Fruit fly (Drosophila melanogaster) whole organism, embryonic: Measurements from ENCODE around the gene CG43993.
A peak's percentile ranks its signal among the peaks of the same experiment; 100 is the strongest.

Experiments used
- Aef1 ChIP-seq: fragments of 200-800 bp; sonication (Bioruptor generic); IDR thresholded peaks from 3 replicates; pipeline ENCODE4 v1.3.6; 2022; ENCODE audit warnings: missing biosample characterization, missing genetic modification characterization
- CG10147 ChIP-seq: fragments of 200-800 bp; sonication (Bioruptor generic); optimal IDR thresholded peaks from 2 replicates; lab custom pipeline; 2019; ENCODE audit warnings: missing biosample characterization, mild to moderate bottlenecking, missing genetic modification characterization, moderate library complexity
- CG10543 ChIP-seq: fragments of 200-800 bp; sonication (Bioruptor generic); optimal IDR thresholded peaks from 3 replicates; lab custom pipeline; 2017; ENCODE audit warnings: missing biosample characterization, mild to moderate bottlenecking, missing genetic modification characterization, moderate library complexity
- CG11398 ChIP-seq: fragments of 200-800 bp; sonication (Bioruptor generic); optimal IDR thresholded peaks from 2 replicates; lab custom pipeline; 2016; ENCODE audit warnings: missing biosample characterization, missing genetic modification characterization
- CG11560 ChIP-seq: fragments of 200-800 bp; sonication (Bioruptor generic); IDR thresholded peaks from 3 replicates; pipeline ENCODE4 v1.3.6; 2022; ENCODE audit warnings: missing biosample characterization, missing genetic modification characterization
- CG11723 ChIP-seq: fragments of 200-800 bp; sonication (Bioruptor generic); optimal IDR thresholded peaks from 2 replicates; lab custom pipeline; 2017; ENCODE audit warnings: missing biosample characterization, mild to moderate bottlenecking, missing genetic modification characterization
- CG12942 ChIP-seq: fragments of 200-800 bp; sonication (Bioruptor generic); optimal IDR thresholded peaks from 3 replicates; lab custom pipeline; 2016; ENCODE audit warnings: missing biosample characterization, missing genetic modification characterization
- CG14014 ChIP-seq: fragments of 200-800 bp; sonication (Bioruptor generic); IDR thresholded peaks from 2 replicates; pipeline ENCODE4 v1.3.6; 2022; ENCODE audit warnings: missing biosample characterization, missing genetic modification characterization
- CG14050 ChIP-seq: fragments of 200-800 bp; sonication (Bioruptor generic); IDR thresholded peaks from 3 replicates; pipeline ENCODE4 v1.3.6; 2022; ENCODE audit warnings: missing biosample characterization, missing genetic modification characterization
- CG14710 ChIP-seq: fragments of 200-800 bp; sonication (Bioruptor generic); optimal IDR thresholded peaks from 3 replicates; lab custom pipeline; 2019; ENCODE audit warnings: missing biosample characterization, mild to moderate bottlenecking, missing genetic modification characterization, moderate library complexity
- CG15601 ChIP-seq: fragments of 200-800 bp; sonication (Bioruptor generic); optimal IDR thresholded peaks from 3 replicates; lab custom pipeline; 2019; ENCODE audit warnings: missing biosample characterization, mild to moderate bottlenecking, missing genetic modification characterization, moderate library complexity
- CG16863 ChIP-seq: fragments of 200-800 bp; sonication (Bioruptor generic); optimal IDR thresholded peaks from 3 replicates; lab custom pipeline; 2016; ENCODE audit warnings: missing biosample characterization, missing genetic modification characterization
- CG17385 ChIP-seq: fragments of 200-800 bp; sonication (Bioruptor generic); optimal IDR thresholded peaks from 3 replicates; lab custom pipeline; 2018; ENCODE audit warnings: missing biosample characterization, mild to moderate bottlenecking, missing genetic modification characterization
- CG17568 ChIP-seq: fragments of 200-800 bp; sonication (Bioruptor generic); optimal IDR thresholded peaks from 2 replicates; lab custom pipeline; 2018; ENCODE audit warnings: missing biosample characterization, mild to moderate bottlenecking, missing genetic modification characterization, moderate library complexity
- CG17829 ChIP-seq: fragments of 200-800 bp; optimal IDR thresholded peaks from 2 replicates; lab custom pipeline; 2019; ENCODE audit warnings: missing biosample characterization, mild to moderate bottlenecking, missing genetic modification characterization, moderate library complexity
- CG3726 ChIP-seq: fragments of 200-800 bp; sonication (Bioruptor generic); IDR thresholded peaks from 3 replicates; pipeline ENCODE4, ENCODE4 v1.3.6; 2022; ENCODE audit warnings: missing biosample characterization, missing genetic modification characterization
- CG4707 ChIP-seq: fragments of 200-800 bp; sonication (Bioruptor generic); optimal IDR thresholded peaks from 2 replicates; lab custom pipeline; 2018; ENCODE audit warnings: missing biosample characterization, mild to moderate bottlenecking, missing genetic modification characterization, moderate library complexity
- CG4820 ChIP-seq: fragments of 200-800 bp; sonication (Bioruptor generic); optimal IDR thresholded peaks from 3 replicates; lab custom pipeline; 2016; ENCODE audit warnings: missing biosample characterization, missing genetic modification characterization
- CG5180 ChIP-seq: fragments of 200-800 bp; sonication (Bioruptor generic); optimal IDR thresholded peaks from 3 replicates; lab custom pipeline; 2017; ENCODE audit warnings: missing biosample characterization, missing genetic modification characterization, mild to moderate bottlenecking, moderate library complexity, missing genetic modification reagents
- CG6683 ChIP-seq: fragments of 200-800 bp; sonication (Bioruptor generic); optimal IDR thresholded peaks from 2 replicates; lab custom pipeline; 2017; ENCODE audit warnings: missing biosample characterization, mild to moderate bottlenecking, missing genetic modification characterization, missing genetic modification reagents
- CG7839 ChIP-seq: fragments of 200-800 bp; sonication (Bioruptor generic); optimal IDR thresholded peaks from 3 replicates; lab custom pipeline; 2018; ENCODE audit warnings: missing biosample characterization, mild to moderate bottlenecking, missing genetic modification characterization, moderate library complexity
- Chrac-16 ChIP-seq: fragments of 200-800 bp; sonication (Bioruptor generic); optimal IDR thresholded peaks from 3 replicates; lab custom pipeline; 2016; ENCODE audit warnings: missing biosample characterization, missing genetic modification characterization
- Gug ChIP-seq: fragments of 200-800 bp; sonication (Bioruptor generic); IDR thresholded peaks from 4 replicates; pipeline ENCODE4 v1.3.6; 2022; ENCODE audit warnings: missing biosample characterization, missing genetic modification characterization
- H2.0 ChIP-seq: fragments of 200-800 bp; sonication (Bioruptor generic); IDR thresholded peaks from 2 replicates; pipeline ENCODE4 v1.3.6; 2022; ENCODE audit warnings: missing biosample characterization, missing genetic modification characterization
- Hmr ChIP-seq: fragments of 200-800 bp; sonication (Bioruptor generic); optimal IDR thresholded peaks from 3 replicates; lab custom pipeline; 2017; ENCODE audit warnings: mild to moderate bottlenecking, missing biosample characterization, missing genetic modification reagents, missing genetic modification characterization
- Hr78 ChIP-seq, 2 experiments: fragments of 200-800 bp in 1 of 2; fragments of >200 bp in 1 of 2; sonication (Bioruptor generic) in 1 of 2; optimal IDR thresholded peaks; 2 replicates each; lab custom pipeline; 2017 to 2019; ENCODE audit warnings: missing biosample characterization in 2 of 2, missing genetic modification characterization in 2 of 2, mild to moderate bottlenecking in 1 of 2, moderate library complexity in 1 of 2
- Kr ChIP-seq: fragments of 200-800 bp; sonication (Bioruptor generic); optimal IDR thresholded peaks from 2 replicates; lab custom pipeline; 2017; ENCODE audit warnings: missing biosample characterization, mild to moderate bottlenecking, missing genetic modification characterization
- Mad ChIP-seq: fragments of 200-800 bp; sonication (Bioruptor generic); optimal IDR thresholded peaks from 2 replicates; lab custom pipeline; 2016; ENCODE audit warnings: missing biosample characterization, missing genetic modification characterization
- NC2α ChIP-seq: fragments of 200-800 bp; sonication (Bioruptor generic); optimal IDR thresholded peaks from 2 replicates; lab custom pipeline; 2016; ENCODE audit warnings: missing biosample characterization, missing genetic modification characterization
- NC2β ChIP-seq: fragments of 200-800 bp; sonication (Bioruptor generic); optimal IDR thresholded peaks from 2 replicates; lab custom pipeline; 2016; ENCODE audit warnings: missing biosample characterization, missing genetic modification characterization
- Sox100B ChIP-seq: fragments of 200-800 bp; sonication (Bioruptor generic); optimal IDR thresholded peaks from 3 replicates; lab custom pipeline; 2018; ENCODE audit warnings: missing biosample characterization, mild to moderate bottlenecking, missing genetic modification characterization
- Sox102F ChIP-seq: fragments of 200-800 bp; sonication (Bioruptor generic); optimal IDR thresholded peaks from 2 replicates; lab custom pipeline; 2018; ENCODE audit warnings: missing biosample characterization, mild to moderate bottlenecking, missing genetic modification characterization, moderate library complexity
- TFAM ChIP-seq: fragments of 200-800 bp; sonication (Bioruptor generic); optimal IDR thresholded peaks from 2 replicates; lab custom pipeline; 2017; ENCODE audit warnings: missing biosample characterization, missing genetic modification characterization, inconsistent platforms
- Tbp ChIP-seq: fragments of >200 bp; optimal IDR thresholded peaks from 2 replicates; lab custom pipeline; 2018; ENCODE audit warnings: missing biosample characterization, missing genetic modification characterization
- ara ChIP-seq: fragments of 200-800 bp; sonication (Bioruptor generic); IDR thresholded peaks from 2 replicates; pipeline ENCODE4 v1.3.6; 2022; ENCODE audit warnings: missing biosample characterization, missing genetic modification characterization
- caup ChIP-seq: fragments of 200-800 bp; sonication (Bioruptor generic); optimal IDR thresholded peaks from 3 replicates; lab custom pipeline; 2017; ENCODE audit warnings: missing biosample characterization, mild to moderate bottlenecking, missing genetic modification characterization, moderate library complexity; ENCODE audit not compliant: severe bottlenecking
- chinmo ChIP-seq: fragments of 200-800 bp; sonication (Bioruptor generic); IDR thresholded peaks from 4 replicates; pipeline ENCODE4 v1.3.6; 2022; ENCODE audit warnings: missing biosample characterization, missing genetic modification characterization; ENCODE audit not compliant: partially characterized antibody
- danr ChIP-seq: fragments of 200-800 bp; sonication (Bioruptor generic); IDR thresholded peaks from 2 replicates; pipeline ENCODE4 v1.3.6; 2022; ENCODE audit warnings: missing biosample characterization, missing genetic modification characterization
- dmrt11E ChIP-seq: fragments of 200-800 bp; sonication (Bioruptor generic); optimal IDR thresholded peaks from 3 replicates; lab custom pipeline; 2018; ENCODE audit warnings: missing biosample characterization, mild to moderate bottlenecking, missing genetic modification characterization, moderate library complexity
- en ChIP-seq: fragments of 200-800 bp; sonication (Bioruptor generic); optimal IDR thresholded peaks from 2 replicates; lab custom pipeline; 2016; ENCODE audit warnings: missing biosample characterization, missing genetic modification characterization
- fd96Cb ChIP-seq: fragments of 200-800 bp; sonication (Bioruptor generic); optimal IDR thresholded peaks from 2 replicates; lab custom pipeline; 2018; ENCODE audit warnings: missing biosample characterization, mild to moderate bottlenecking, missing genetic modification characterization, moderate library complexity
- gem ChIP-seq: fragments of 200-800 bp; sonication (Bioruptor generic); optimal IDR thresholded peaks from 2 replicates; lab custom pipeline; 2019; ENCODE audit warnings: missing biosample characterization, mild to moderate bottlenecking, missing genetic modification characterization, moderate library complexity
- grn ChIP-seq: fragments of 200-800 bp; sonication (Bioruptor generic); optimal IDR thresholded peaks from 3 replicates; lab custom pipeline; 2017; ENCODE audit warnings: missing biosample characterization, missing genetic modification characterization
- insv ChIP-seq, 2 experiments: fragments of 200-800 bp; sonication (Bioruptor generic); optimal IDR thresholded peaks; 3 replicates each; lab custom pipeline; 2016 to 2018; ENCODE audit warnings: missing biosample characterization in 2 of 2, missing genetic modification characterization in 2 of 2
- nau ChIP-seq: fragments of 200-800 bp; sonication (Bioruptor generic); optimal IDR thresholded peaks from 3 replicates; lab custom pipeline; 2017; ENCODE audit warnings: missing biosample characterization, mild to moderate bottlenecking, missing genetic modification characterization, missing genetic modification reagents
- odd ChIP-seq: fragments of 200-800 bp; sonication (Bioruptor generic); optimal IDR thresholded peaks from 2 replicates; lab custom pipeline; 2017; ENCODE audit warnings: missing biosample characterization, mild to moderate bottlenecking, missing genetic modification characterization
- pum ChIP-seq: fragments of 200-800 bp; sonication (Bioruptor generic); optimal IDR thresholded peaks from 2 replicates; lab custom pipeline; 2016; ENCODE audit warnings: missing biosample characterization, missing genetic modification characterization
- row ChIP-seq: fragments of 200-800 bp; sonication (Bioruptor generic); IDR thresholded peaks from 3 replicates; pipeline ENCODE4 v1.3.6; 2022; ENCODE audit warnings: missing biosample characterization, missing genetic modification characterization
- sima ChIP-seq: fragments of 200-800 bp; sonication (Bioruptor generic); optimal IDR thresholded peaks from 2 replicates; lab custom pipeline; 2016; ENCODE audit warnings: missing biosample characterization, missing genetic modification characterization
- zfh1 ChIP-seq: fragments of 200-800 bp; sonication (Bioruptor generic); IDR thresholded peaks from 3 replicates; pipeline ENCODE4 v1.3.6; 2022; ENCODE audit warnings: missing biosample characterization, missing genetic modification characterization

Gene CG43993

dm6 chr3L:12077348-12077747, 45.0 kb downstream of the CG43993 start (continued):
- TF ChIP-seq pum (peak; percentile 49), CG17829 (tag; lab: Kevin White, UChicago) (peak; percentile 83), zfh1 (peak; percentile 81), Sox102F (GFP tag; lab: Kevin White, UChicago) (peak; percentile 72), Gug (GFP tag; lab: Robert Waterston, UW) (0 out of 4 replicates have a peak, but pooled peaks have one; percentile 12), Chrac-16 (GFP tag; lab: Kevin White, UChicago) (peak; percentile 61), caup (GFP tag; lab: Kevin White, UChicago) (no peak), NC2α (GFP tag; lab: Kevin White, UChicago) (peak; percentile 4), sima (GFP tag; lab: Kevin White, UChicago) (no peak), Tbp (GFP tag; lab: Kevin White, UChicago) (no peak), CG12942 (peak; percentile 30), CG14710 (tag; lab: Kevin White, UChicago) (peak; percentile 73), CG6683 (GFP tag; lab: Kevin White, UChicago) (peak; percentile 5), CG15601 (tag; lab: Kevin White, UChicago) (peak; percentile 47), CG4820 (GFP tag; lab: Kevin White, UChicago) (peak; percentile 68), chinmo (no peak), CG5180 (GFP tag; lab: Kevin White, UChicago) (peak; percentile 19), CG16863 (GFP tag; lab: Kevin White, UChicago) (peak; percentile 39), Hmr (GFP tag; lab: Kevin White, UChicago) (no peak), gem (tag; lab: Kevin White, UChicago) (peak; percentile 76), CG14014 (GFP tag; lab: Robert Waterston, UW) (peak; percentile 44; the same call in 1 of the 2 replicates), CG11560 (tag; lab: Robert Waterston, UW) (no peak), CG14050 (GFP tag; lab: Robert Waterston, UW) (peak; percentile 61), Hr78 (GFP tag; optimal IDR thresholded peaks at IDR 0.05; lab: Kevin White, UChicago) (no peak), CG17385 (GFP tag; lab: Kevin White, UChicago) (peak; percentile 59), H2.0 (GFP tag; lab: Robert Waterston, UW) (peak; percentile 43; the same call in 1 of the 2 replicates), Sox100B (GFP tag; lab: Kevin White, UChicago) (peak; percentile 63), danr (GFP tag; lab: Robert Waterston, UW) (0 out of 2 replicates have a peak, but pooled peaks have one; percentile 44), odd (GFP tag; lab: Kevin White, UChicago) (peak; percentile 29), CG17568 (GFP tag; lab: Kevin White, UChicago) (peak; percentile 17), grn (GFP tag; lab: Kevin White, UChicago) (no peak), CG3726 (GFP tag; lab: Robert Waterston, UW) (peak; percentile 58; the same call in 1 of the 3 replicates), NC2β (peak; percentile 44), Mad (GFP tag; lab: Kevin White, UChicago) (peak; percentile 51), CG11723 (GFP tag; lab: Kevin White, UChicago) (peak; percentile 33), CG10543 (GFP tag; lab: Kevin White, UChicago) (no peak), CG4707 (GFP tag; lab: Kevin White, UChicago) (peak; percentile 11), CG10147 (peak; percentile 37), insv (GFP tag; optimal IDR thresholded peaks at IDR 0.05; lab: Kevin White, UChicago) (no peak), ara (peak; percentile 78), Aef1 (no peak), dmrt11E (tag; lab: Kevin White, UChicago) (peak; percentile 88), TFAM (GFP tag; lab: Kevin White, UChicago) (peak; percentile 5), fd96Cb (tag; lab: Kevin White, UChicago) (peak; percentile 64), row (GFP tag; lab: Robert Waterston, UW) (peak; percentile 77), nau (GFP tag; lab: Kevin White, UChicago) (peak; percentile 19), CG11398 (GFP tag; lab: Kevin White, UChicago) (no peak), en (GFP tag; lab: Kevin White, UChicago) (no peak), Kr (peak; percentile 12), CG7839 (tag; lab: Kevin White, UChicago) (peak; percentile 63)
